Fruit fly (Drosophila melanogaster): ENCODE results near the gene bnb.
A peak's percentile ranks its signal among the peaks of the same experiment; 100 is the strongest.

Gene bnb

dm6 chrX:18773817-18774216, 23.7 kb downstream of the bnb start, which contains the start of gene CCKLR-17D3:
Gene CCKLR-17D3, minus strand, starts transcription at chrX:18774027.
- no peak for TF ChIP-seq CG8478 (optimal IDR thresholded peaks at IDR 0.05)
- no peak for TF ChIP-seq CTCF (optimal IDR thresholded peaks at IDR 0.05)

- TF ChIP-seq CTCF (optimal IDR thresholded peaks at IDR 0.05) (peak; percentile 13 to 40), CG8478 (optimal IDR thresholded peaks at IDR 0.05) (no peak)
Observed at dm6 chrX:18771995-18772394, 25.5 kb downstream of the bnb start.

- TF ChIP-seq CTCF (optimal IDR thresholded peaks at IDR 0.05): no peak
- TF ChIP-seq CG8478 (optimal IDR thresholded peaks at IDR 0.05): no peak
Observed at dm6 chrX:18771356-18771755, 26.1 kb downstream of the bnb start.

dm6 chrX:18748206-18748605, 49.3 kb downstream of the bnb start, which contains the start of gene CG12609:
Gene CG12609, minus strand, starts transcription at chrX:18748306.
- TF ChIP-seq CG8478 (optimal IDR thresholded peaks at IDR 0.05) (no peak), CTCF (optimal IDR thresholded peaks at IDR 0.05) (no peak)

All from S2 (cell line).